Fruit fly (Drosophila melanogaster) whole organism, embryonic: ENCODE results near the gene ND-B17.

Experiments used
- Atf6 ChIP-seq: fragments of 200-800 bp; sonication (Bioruptor generic); IDR thresholded peaks from 2 replicates; pipeline ENCODE4 v1.3.6; 2022; ENCODE audit warnings: missing biosample characterization, missing genetic modification characterization
- Bteb2 ChIP-seq: fragments of 200-800 bp; sonication (Bioruptor generic); optimal IDR thresholded peaks from 2 replicates; lab custom pipeline; 2016; ENCODE audit warnings: missing biosample characterization, missing genetic modification characterization
- CG10366 ChIP-seq: fragments of 200-800 bp; sonication (Bioruptor generic); IDR thresholded peaks from 2 replicates; pipeline ENCODE4 v1.3.6; 2022; ENCODE audit warnings: missing biosample characterization, missing genetic modification characterization
- CG10565 ChIP-seq: fragments of 200-800 bp; sonication (Bioruptor generic); optimal IDR thresholded peaks from 3 replicates; lab custom pipeline; 2016; ENCODE audit warnings: missing biosample characterization, mild to moderate bottlenecking, missing genetic modification characterization
- CG11456 ChIP-seq: fragments of 200-800 bp; sonication (Bioruptor generic); IDR thresholded peaks from 3 replicates; pipeline ENCODE4 v1.3.6; 2022; ENCODE audit warnings: missing biosample characterization, missing genetic modification characterization
- CG11696 ChIP-seq: fragments of 200-800 bp; sonication (Bioruptor generic); IDR thresholded peaks from 2 replicates; pipeline ENCODE4 v1.3.6; 2022; ENCODE audit warnings: missing biosample characterization, missing genetic modification characterization
- CG14014 ChIP-seq: fragments of 200-800 bp; sonication (Bioruptor generic); IDR thresholded peaks from 2 replicates; pipeline ENCODE4 v1.3.6; 2022; ENCODE audit warnings: missing biosample characterization, missing genetic modification characterization
- CG15696 ChIP-seq: fragments of 200-800 bp; sonication (Bioruptor generic); optimal IDR thresholded peaks from 2 replicates; lab custom pipeline; 2019; ENCODE audit warnings: missing biosample characterization, mild to moderate bottlenecking, missing genetic modification characterization, moderate library complexity
- CG17359 ChIP-seq: fragments of 200-800 bp; sonication (Bioruptor generic); optimal IDR thresholded peaks from 3 replicates; lab custom pipeline; 2018; ENCODE audit warnings: missing biosample characterization, mild to moderate bottlenecking, missing genetic modification characterization, moderate library complexity
- CG2120 ChIP-seq: fragments of 200-800 bp; sonication (Bioruptor generic); optimal IDR thresholded peaks from 3 replicates; lab custom pipeline; 2016; ENCODE audit warnings: missing biosample characterization, missing genetic modification characterization
- CG34422 ChIP-seq: fragments of 200-800 bp; sonication (Bioruptor generic); IDR thresholded peaks from 3 replicates; pipeline ENCODE4 v1.3.6; 2022; ENCODE audit warnings: missing biosample characterization, missing genetic modification characterization
- CG3838 ChIP-seq: fragments of 200-800 bp; sonication (Bioruptor generic); optimal IDR thresholded peaks from 3 replicates; lab custom pipeline; 2016; ENCODE audit warnings: missing biosample characterization, missing genetic modification characterization
- CG4854 ChIP-seq: fragments of 200-800 bp; sonication (Bioruptor generic); optimal IDR thresholded peaks from 2 replicates; lab custom pipeline; 2016; ENCODE audit warnings: missing biosample characterization, missing genetic modification characterization, inconsistent platforms
- CG6654 ChIP-seq: fragments of 200-800 bp; sonication (Bioruptor generic); optimal IDR thresholded peaks from 2 replicates; lab custom pipeline; 2017; ENCODE audit warnings: missing biosample characterization, mild to moderate bottlenecking, missing genetic modification characterization
- CG7372 ChIP-seq: fragments of 200-800 bp; sonication (Bioruptor generic); IDR thresholded peaks from 2 replicates; pipeline ENCODE4 v1.3.6; 2022; ENCODE audit warnings: missing biosample characterization, missing genetic modification characterization
- CG7745 ChIP-seq: fragments of 200-800 bp; sonication (Bioruptor generic); optimal IDR thresholded peaks from 2 replicates; lab custom pipeline; 2018; ENCODE audit warnings: missing biosample characterization, mild to moderate bottlenecking, missing genetic modification characterization, moderate library complexity
- CG7839 ChIP-seq: fragments of 200-800 bp; sonication (Bioruptor generic); optimal IDR thresholded peaks from 3 replicates; lab custom pipeline; 2018; ENCODE audit warnings: missing biosample characterization, mild to moderate bottlenecking, missing genetic modification characterization, moderate library complexity
- CG7963 ChIP-seq: fragments of 200-800 bp; sonication (Bioruptor generic); IDR thresholded peaks from 3 replicates; pipeline ENCODE4 v1.3.6; 2022; ENCODE audit warnings: missing biosample characterization, missing genetic modification characterization; ENCODE audit not compliant: partially characterized antibody
- Dad ChIP-seq: fragments of 200-800 bp; sonication (Bioruptor generic); optimal IDR thresholded peaks from 3 replicates; lab custom pipeline; 2016; ENCODE audit warnings: missing biosample characterization, missing genetic modification characterization
- Hand ChIP-seq: fragments of 200-800 bp; sonication (Bioruptor generic); optimal IDR thresholded peaks from 2 replicates; lab custom pipeline; 2017; ENCODE audit warnings: mild to moderate bottlenecking, missing biosample characterization, missing genetic modification reagents, missing genetic modification characterization
- Hr51 ChIP-seq, 2 experiments: fragments of 200-800 bp; sonication (Bioruptor generic); optimal IDR thresholded peaks; 2 replicates in 1 of 2; 3 replicates in 1 of 2; lab custom pipeline; 2016 to 2018; ENCODE audit warnings: missing biosample characterization in 2 of 2, missing genetic modification characterization in 2 of 2, mild to moderate bottlenecking in 1 of 2, moderate library complexity in 1 of 2
- Med ChIP-seq: fragments of 200-800 bp; sonication (Bioruptor generic); peaks from one replicate; lab custom pipeline; 2016; ENCODE audit warnings: missing biosample characterization, missing genetic modification characterization, mild to moderate bottlenecking, inconsistent platforms, moderate library complexity
- Nf-YC ChIP-seq: fragments of 200-800 bp; optimal IDR thresholded peaks from 3 replicates; lab custom pipeline; 2019; ENCODE audit warnings: missing biosample characterization, mild to moderate bottlenecking, missing genetic modification characterization, moderate library complexity
- NfI ChIP-seq: fragments of 200-800 bp; sonication (Bioruptor generic); optimal IDR thresholded peaks from 3 replicates; lab custom pipeline; 2018; ENCODE audit warnings: missing biosample characterization, mild to moderate bottlenecking, missing genetic modification characterization, moderate library complexity
- Oli ChIP-seq: fragments of 200-800 bp; sonication (Bioruptor generic); optimal IDR thresholded peaks from 2 replicates; lab custom pipeline; 2018; ENCODE audit warnings: missing biosample characterization, mild to moderate bottlenecking, missing genetic modification characterization, moderate library complexity
- Opbp ChIP-seq: fragments of 200-800 bp; sonication (Bioruptor generic); IDR thresholded peaks from 3 replicates; pipeline ENCODE4 v1.3.6; 2022; ENCODE audit warnings: missing biosample characterization, missing genetic modification characterization; ENCODE audit not compliant: partially characterized antibody
- Rx ChIP-seq: fragments of 200-800 bp; sonication (Bioruptor generic); IDR thresholded peaks from 2 replicates; pipeline ENCODE4 v1.3.6; 2022; ENCODE audit warnings: missing biosample characterization, missing genetic modification characterization
- Stat92E ChIP-seq, 3 experiments: fragments of >200 bp in 2 of 3; fragments of 200-800 bp in 1 of 3; sonication (Bioruptor generic) in 1 of 3; optimal IDR thresholded peaks; 2 replicates each; lab custom pipeline; 2017 to 2019; ENCODE audit warnings: missing biosample characterization in 3 of 3, missing genetic modification characterization in 3 of 3, mild to moderate bottlenecking in 1 of 3, moderate library complexity in 1 of 3
- Tbp ChIP-seq: fragments of >200 bp; optimal IDR thresholded peaks from 2 replicates; lab custom pipeline; 2018; ENCODE audit warnings: missing biosample characterization, missing genetic modification characterization
- chinmo ChIP-seq: fragments of 200-800 bp; sonication (Bioruptor generic); IDR thresholded peaks from 4 replicates; pipeline ENCODE4 v1.3.6; 2022; ENCODE audit warnings: missing biosample characterization, missing genetic modification characterization; ENCODE audit not compliant: partially characterized antibody
- chn ChIP-seq: fragments of 200-800 bp; sonication (Bioruptor generic); optimal IDR thresholded peaks from 2 replicates; lab custom pipeline; 2016; ENCODE audit warnings: missing biosample characterization, missing genetic modification characterization
- corto ChIP-seq: fragments of 200-800 bp; sonication (Bioruptor generic); optimal IDR thresholded peaks from 2 replicates; lab custom pipeline; 2016; ENCODE audit warnings: missing biosample characterization, mild to moderate bottlenecking, missing genetic modification characterization, moderate library complexity
- da ChIP-seq: fragments of 200-800 bp; sonication (Bioruptor generic); optimal IDR thresholded peaks from 2 replicates; lab custom pipeline; 2016; ENCODE audit warnings: missing biosample characterization, missing genetic modification characterization
- dan ChIP-seq: fragments of 200-800 bp; sonication (Bioruptor generic); IDR thresholded peaks from 2 replicates; pipeline ENCODE4 v1.3.6; 2022; ENCODE audit warnings: missing biosample characterization, missing genetic modification characterization
- dm ChIP-seq: fragments of 200-800 bp; sonication (Bioruptor generic); optimal IDR thresholded peaks from 3 replicates; lab custom pipeline; 2016; ENCODE audit warnings: missing biosample characterization, missing genetic modification characterization
- gcm2 ChIP-seq: fragments of 200-800 bp; sonication (Bioruptor generic); optimal IDR thresholded peaks from 2 replicates; lab custom pipeline; 2016; ENCODE audit warnings: missing biosample characterization, missing genetic modification characterization
- gem ChIP-seq: fragments of 200-800 bp; sonication (Bioruptor generic); optimal IDR thresholded peaks from 2 replicates; lab custom pipeline; 2019; ENCODE audit warnings: missing biosample characterization, mild to moderate bottlenecking, missing genetic modification characterization, moderate library complexity
- ken ChIP-seq: fragments of 200-800 bp; sonication (Bioruptor generic); IDR thresholded peaks from 3 replicates; pipeline ENCODE4 v1.3.6; 2022; ENCODE audit warnings: missing biosample characterization, missing genetic modification characterization
- onecut ChIP-seq: fragments of 200-800 bp; sonication (Bioruptor generic); IDR thresholded peaks from 2 replicates; pipeline ENCODE4 v1.3.6; 2022; ENCODE audit warnings: missing biosample characterization, missing genetic modification characterization
- peb ChIP-seq: fragments of 200-800 bp; sonication (Bioruptor generic); IDR thresholded peaks from 2 replicates; pipeline ENCODE4 v1.3.6; 2022; ENCODE audit warnings: missing biosample characterization, missing genetic modification characterization
- pnt ChIP-seq: fragments of 200-800 bp; sonication (Bioruptor generic); optimal IDR thresholded peaks from 3 replicates; lab custom pipeline; 2016; ENCODE audit warnings: missing biosample characterization, missing genetic modification characterization
- ranshi ChIP-seq: fragments of 200-800 bp; sonication (Bioruptor generic); IDR thresholded peaks from 2 replicates; pipeline ENCODE4 v1.3.6; 2022; ENCODE audit warnings: missing biosample characterization, missing genetic modification characterization
- stwl ChIP-seq: fragments of 200-800 bp; sonication (Bioruptor generic); optimal IDR thresholded peaks from 3 replicates; lab custom pipeline; 2018; ENCODE audit warnings: missing biosample characterization, mild to moderate bottlenecking, missing genetic modification characterization, moderate library complexity
- tin ChIP-seq: fragments of 200-800 bp; sonication (Bioruptor generic); optimal IDR thresholded peaks from 3 replicates; lab custom pipeline; 2016; ENCODE audit warnings: missing biosample characterization, missing genetic modification characterization
- tup ChIP-seq: fragments of 200-800 bp; sonication (Bioruptor generic); optimal IDR thresholded peaks from 2 replicates; lab custom pipeline; 2016; ENCODE audit warnings: missing biosample characterization, mild to moderate bottlenecking, missing genetic modification characterization, moderate library complexity
- tx ChIP-seq: fragments of 200-800 bp; sonication (Bioruptor generic); optimal IDR thresholded peaks from 2 replicates; lab custom pipeline; 2016; ENCODE audit warnings: missing biosample characterization, missing genetic modification characterization
- vfl ChIP-seq: fragments of 200-800 bp; sonication (Bioruptor generic); optimal IDR thresholded peaks from 2 replicates; lab custom pipeline; 2016; ENCODE audit warnings: missing biosample characterization, missing genetic modification characterization
- zf30C ChIP-seq: fragments of 200-800 bp; sonication (Bioruptor generic); optimal IDR thresholded peaks from 3 replicates; lab custom pipeline; 2018; ENCODE audit warnings: missing biosample characterization, mild to moderate bottlenecking, missing genetic modification characterization

Gene ND-B17

DNA sequence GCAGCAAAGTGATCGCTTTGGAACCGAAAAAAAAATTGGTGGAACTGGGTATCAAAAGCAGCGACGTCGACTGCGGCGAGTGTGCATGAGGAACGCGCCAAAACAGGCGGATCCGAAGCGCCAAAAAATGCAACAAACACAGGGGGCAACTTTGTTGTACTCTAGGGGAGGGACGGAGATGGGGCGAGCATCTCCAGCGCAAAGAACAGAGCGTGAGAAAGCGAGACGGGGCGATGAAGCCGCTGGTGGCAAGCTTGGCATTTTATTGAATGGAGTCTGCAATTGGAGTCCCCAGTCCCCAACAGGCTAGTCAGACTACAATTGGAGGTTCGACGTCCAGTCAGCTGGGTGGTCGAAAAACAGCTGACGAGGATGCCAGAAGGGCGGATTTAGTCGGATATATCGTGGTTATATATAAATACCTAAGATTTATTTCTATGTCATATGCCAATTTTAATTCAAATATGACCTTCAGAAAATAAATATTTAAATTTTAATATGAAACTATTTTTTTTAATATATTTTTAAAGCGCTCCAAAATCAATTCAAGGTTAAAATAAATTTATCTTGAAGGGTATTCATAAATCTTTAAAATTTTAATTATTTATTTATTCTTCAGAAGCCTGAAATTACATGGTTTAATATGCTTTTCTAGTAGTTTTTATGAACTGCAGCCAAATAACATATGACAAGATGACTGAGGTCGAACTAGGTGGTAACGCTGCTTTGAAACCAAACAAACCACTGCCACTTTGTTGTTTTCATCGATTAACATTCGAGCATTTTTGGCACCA is 4.1 kb downstream of the ND-B17 start (continued):
- TF ChIP-seq peb (GFP tag; lab: Robert Waterston, UW) (peak; percentile 21; the same call in 1 of the 2 replicates), stwl (tag; lab: Kevin White, UChicago) (peak; percentile 40), Hand (GFP tag; lab: Kevin White, UChicago) (peak; percentile 79), Stat92E (GFP tag; optimal IDR thresholded peaks at IDR 0.05; lab: Kevin White, UChicago) (peak in 1 of 3 experiments; percentile 29), CG7372 (GFP tag; lab: Robert Waterston, UW) (peak; percentile 69), CG10366 (GFP tag; lab: Robert Waterston, UW) (peak; percentile 65), tup (GFP tag; lab: Kevin White, UChicago) (peak; percentile 39), Tbp (no peak), ranshi (GFP tag; lab: Robert Waterston, UW) (peak; percentile 81; the same call in 1 of the 2 replicates), CG11696 (GFP tag; lab: Robert Waterston, UW) (no peak), NfI (peak; percentile 83), CG7839 (tag; lab: Kevin White, UChicago) (peak; percentile 95), dan (GFP tag; lab: Robert Waterston, UW) (no peak), pnt (GFP tag; lab: Kevin White, UChicago) (no peak), Nf-YC (tag; lab: Kevin White, UChicago) (peak; percentile 88), chinmo (no peak), CG17359 (tag; lab: Kevin White, UChicago) (peak; percentile 83), vfl (GFP tag; lab: Kevin White, UChicago) (peak; percentile 27), CG11456 (GFP tag; lab: Robert Waterston, UW) (peak; percentile 73; the same call in 2 of the 3 replicates), Oli (tag; lab: Kevin White, UChicago) (peak; percentile 93), dm (GFP tag; lab: Kevin White, UChicago) (no peak), CG34422 (peak; percentile 68; the same call in 2 of the 3 replicates), CG7963 (GFP tag; lab: Robert Waterston, UW) (no peak), Opbp (GFP tag; lab: Robert Waterston, UW) (no peak), CG14014 (peak; percentile 62; the same call in 1 of the 2 replicates), ken (0 out of 3 replicates have a peak, but pooled peaks have one; percentile 49), CG7745 (tag; lab: Kevin White, UChicago) (peak; percentile 23), CG4854 (no peak), tx (GFP tag; lab: Kevin White, UChicago) (no peak), gem (peak; percentile 97), tin (GFP tag; lab: Kevin White, UChicago) (peak; percentile 88), Dad (peak; percentile 11), da (GFP tag; lab: Kevin White, UChicago) (no peak), Rx (GFP tag; lab: Robert Waterston, UW) (peak; percentile 54), CG2120 (GFP tag; lab: Kevin White, UChicago) (peak; percentile 57), CG3838 (GFP tag; lab: Kevin White, UChicago) (peak; percentile 33), chn (GFP tag; lab: Kevin White, UChicago) (peak; percentile 17), Bteb2 (GFP tag; lab: Kevin White, UChicago) (peak; percentile 5), CG10565 (GFP tag; lab: Kevin White, UChicago) (no peak), Hr51 (GFP tag; optimal IDR thresholded peaks at IDR 0.05; lab: Kevin White, UChicago) (peak in 1 of 2 experiments; percentile 93), gcm2 (GFP tag; lab: Kevin White, UChicago) (peak; percentile 32), corto (GFP tag; lab: Kevin White, UChicago) (no peak), onecut (GFP tag; lab: Robert Waterston, UW) (peak; percentile 52), CG6654 (peak; percentile 82), Atf6 (GFP tag; lab: Robert Waterston, UW) (peak; percentile 59; the same call in 1 of the 2 replicates), zf30C (GFP tag; lab: Kevin White, UChicago) (no peak), Med (GFP tag; lab: Kevin White, UChicago) (peak; percentile 59), CG15696 (tag; lab: Kevin White, UChicago) (peak; percentile 97)
